Worm (Caenorhabditis elegans) whole organism, L1 larva: Measurements from ENCODE around the gene mup-4.

ENCODE experiments used
- C16A3.4 ChIP-seq: fragments of 150-350 bp; optimal IDR thresholded peaks from 2 replicates; lab custom pipeline; 2014; ENCODE audit warnings: missing biosample characterization, missing genetic modification characterization
- ceh-8 ChIP-seq: fragments of 200-800 bp; sonication (Bioruptor generic); optimal IDR thresholded peaks from 2 replicates; lab custom pipeline; 2018; ENCODE audit warnings: mild to moderate bottlenecking, missing genetic modification characterization, moderate library complexity, missing compliant biosample characterization
- elt-2 ChIP-seq: sonication (generic microtip); optimal IDR thresholded peaks from 2 replicates; lab custom pipeline; 2016; ENCODE audit warnings: missing genetic modification characterization, mild to moderate bottlenecking, inconsistent platforms, missing compliant biosample characterization, missing genetic modification reagents
- hlh-17 ChIP-seq: fragments of 200-800 bp; sonication (Bioruptor generic); optimal IDR thresholded peaks from 2 replicates; lab custom pipeline; 2018; ENCODE audit warnings: missing genetic modification characterization, mild to moderate bottlenecking, missing compliant biosample characterization, moderate library complexity, borderline replicate concordance
- hlh-4 ChIP-seq: sonication (generic microtip); optimal IDR thresholded peaks from 2 replicates; lab custom pipeline; 2016; ENCODE audit warnings: mild to moderate bottlenecking, missing genetic modification characterization, missing compliant biosample characterization
- lin-14 ChIP-seq: fragments of 200-800 bp; sonication (Bioruptor generic); optimal IDR thresholded peaks from 2 replicates; lab custom pipeline; 2018; ENCODE audit warnings: mild to moderate bottlenecking, missing genetic modification characterization, moderate library complexity, missing compliant biosample characterization
- lin-35 ChIP-seq, 2 experiments: fragments of 150-350 bp; optimal IDR thresholded peaks; 2 replicates each; lab custom pipeline; 2014; ENCODE audit warnings: missing biosample characterization in 2 of 2, missing genetic modification characterization in 2 of 2, missing genetic modification reagents in 2 of 2
- lsy-2 ChIP-seq, 2 experiments: fragments of 150-350 bp; optimal IDR thresholded peaks; 2 replicates each; lab custom pipeline; 2014; ENCODE audit warnings: missing biosample characterization in 2 of 2, missing genetic modification characterization in 2 of 2
- nhr-20 ChIP-seq: sonication (generic microtip); optimal IDR thresholded peaks from 2 replicates; lab custom pipeline; 2016; ENCODE audit warnings: mild to moderate bottlenecking, missing genetic modification characterization, missing compliant biosample characterization
- nhr-237 ChIP-seq: fragments of 150-350 bp; optimal IDR thresholded peaks from 2 replicates; lab custom pipeline; 2014; ENCODE audit warnings: missing biosample characterization, missing genetic modification characterization
- nhr-47 ChIP-seq: sonication (generic microtip); optimal IDR thresholded peaks from 2 replicates; lab custom pipeline; 2016; ENCODE audit warnings: mild to moderate bottlenecking, missing genetic modification characterization, moderate library complexity, missing compliant biosample characterization
- nhr-71 ChIP-seq: sonication (generic microtip); optimal IDR thresholded peaks from 2 replicates; lab custom pipeline; 2016; ENCODE audit warnings: mild to moderate bottlenecking, missing genetic modification characterization, moderate library complexity, missing compliant biosample characterization
- nhr-76 ChIP-seq: sonication (generic microtip); optimal IDR thresholded peaks from 2 replicates; lab custom pipeline; 2017; ENCODE audit warnings: missing biosample characterization, missing genetic modification characterization
- rnt-1 ChIP-seq: sonication (generic microtip); optimal IDR thresholded peaks from 2 replicates; lab custom pipeline; 2016; ENCODE audit warnings: mild to moderate bottlenecking, missing genetic modification characterization, moderate library complexity, missing compliant biosample characterization
- skn-1 ChIP-seq: fragments of 150-350 bp; optimal IDR thresholded peaks from 2 replicates; lab custom pipeline; 2014; ENCODE audit warnings: missing biosample characterization, missing genetic modification characterization
- snu-23 ChIP-seq: sonication (generic microtip); optimal IDR thresholded peaks from 2 replicates; lab custom pipeline; 2016; ENCODE audit warnings: missing genetic modification characterization, missing compliant biosample characterization
- sox-4 ChIP-seq: sonication (generic microtip); optimal IDR thresholded peaks from 2 replicates; lab custom pipeline; 2016; ENCODE audit warnings: missing genetic modification characterization, missing compliant biosample characterization
- sup-37 ChIP-seq: fragments of 200-800 bp; sonication (Bioruptor generic); optimal IDR thresholded peaks from 2 replicates; lab custom pipeline; 2018; ENCODE audit warnings: mild to moderate bottlenecking, missing genetic modification characterization, missing compliant biosample characterization
- unc-130 ChIP-seq: fragments of 150-350 bp; optimal IDR thresholded peaks from 2 replicates; lab custom pipeline; 2017; ENCODE audit warnings: missing biosample characterization, missing genetic modification characterization, inconsistent platforms
- unc-62 ChIP-seq: fragments of 150-350 bp; optimal IDR thresholded peaks from 2 replicates; lab custom pipeline; 2014; ENCODE audit warnings: missing biosample characterization, missing genetic modification reagents, missing genetic modification characterization

The mup-4 gene

DNA sequence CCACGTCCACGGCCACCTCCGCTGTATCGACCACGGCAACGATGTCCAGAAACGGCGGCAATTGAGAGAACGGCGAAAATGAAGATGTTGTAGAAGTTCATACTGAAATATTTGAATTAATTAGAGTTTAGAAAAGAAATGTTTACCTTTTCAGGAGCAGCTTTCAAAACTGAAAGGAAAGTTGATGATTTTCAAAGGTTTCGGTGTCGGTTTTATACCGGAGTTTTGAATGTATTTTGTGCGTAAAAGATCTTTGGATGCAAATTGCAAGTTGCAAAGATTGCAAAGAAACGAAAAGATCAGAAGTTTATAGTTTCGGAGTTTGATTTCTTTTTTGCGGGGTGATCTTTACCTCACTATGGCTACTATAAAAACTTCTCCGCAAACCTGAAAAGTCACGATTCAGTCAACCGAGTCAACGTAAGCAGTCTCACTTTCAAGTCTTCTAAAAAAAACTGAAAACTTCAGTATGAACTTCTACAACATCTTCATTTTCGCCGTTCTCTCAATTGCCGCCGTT is 30.0 kb downstream of the mup-4 start, which contains the start of the genes fipr-19 and fipr-18:
Gene fipr-19 (minus strand): TSS at position 101 of the 520 bp plus-strand sequence.
Gene fipr-18 (plus strand): TSS at position 470 of the 520 bp plus-strand sequence.
- TF ChIP-seq sox-4 (tag; lab: Kevin White, UChicago), result no peak
- no peak for TF ChIP-seq nhr-20 (tag; lab: Kevin White, UChicago)
- TF ChIP-seq sup-37, result no peak
- TF ChIP-seq hlh-4 (tag; lab: Kevin White, UChicago), result no peak
- TF ChIP-seq skn-1 (tag; lab: Kevin White, UChicago), result no peak
- no peak for TF ChIP-seq lin-35 (GFP tag; optimal IDR thresholded peaks at IDR 0.05; lab: Kevin White, UChicago)

DNA sequence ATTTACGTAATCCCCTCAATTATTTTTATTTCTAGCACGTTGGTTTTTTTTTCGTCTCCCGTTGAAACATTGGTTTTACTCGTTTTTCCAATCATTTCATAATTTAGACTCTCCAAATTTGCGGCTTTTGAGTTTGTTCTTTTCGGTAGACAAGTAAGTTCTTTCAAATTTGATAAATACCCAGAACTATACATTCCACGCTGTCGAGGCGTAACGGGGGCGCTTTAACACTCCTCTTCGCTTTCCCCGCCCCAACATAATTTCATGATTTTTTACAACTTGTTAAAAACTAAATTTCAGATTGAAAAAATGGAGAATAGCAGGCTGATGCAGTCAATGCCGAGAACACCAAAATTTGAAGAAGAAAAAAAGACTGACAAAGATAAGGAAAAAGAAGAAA is 32.3 kb downstream of the mup-4 start, which contains the start of gene Y69F12A.1:
Gene Y69F12A.1 (plus strand): TSS at position 301 of the 400 bp plus-strand sequence.
- TF ChIP-seq lin-14, result no peak

DNA sequence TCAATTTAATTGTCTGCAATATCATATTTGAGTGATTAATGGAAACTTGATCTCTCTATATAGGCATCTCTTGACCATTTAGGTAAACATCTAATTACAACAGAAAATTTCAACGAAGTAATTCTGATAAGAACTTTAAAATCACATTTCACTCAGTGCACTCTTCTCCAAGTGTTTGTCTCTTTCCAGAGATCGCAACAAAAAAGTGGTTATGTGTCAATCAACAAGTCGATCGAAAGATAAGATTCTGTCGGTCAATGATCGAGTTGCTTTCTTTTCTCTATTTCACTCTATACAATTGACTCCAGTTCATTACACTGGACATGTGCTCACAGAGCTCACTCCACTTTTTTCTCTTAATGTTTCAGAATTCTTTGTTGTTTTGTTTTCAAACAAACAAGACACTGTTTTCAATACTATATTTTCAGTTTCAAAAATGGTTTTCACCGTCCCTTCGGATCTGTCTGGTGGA is 35.2 kb downstream of the mup-4 start, which contains the start of gene alh-12:
Gene alh-12 (plus strand): TSS at position 422 of the 472 bp plus-strand sequence.
- no peak for TF ChIP-seq hlh-17 (GFP tag; lab: Kevin White, UChicago)
- TF ChIP-seq nhr-71, result peak; percentile 27
- TF ChIP-seq nhr-237, result no peak
- peak; percentile 63 for TF ChIP-seq elt-2
- no peak for TF ChIP-seq unc-62 (GFP tag; lab: Kevin White, UChicago)
- peak; percentile 4 for TF ChIP-seq snu-23 (GFP tag; lab: Kevin White, UChicago)
- TF ChIP-seq nhr-76 (tag; lab: Kevin White, UChicago), result no peak
- peak; percentile 21 for TF ChIP-seq rnt-1
- TF ChIP-seq lsy-2 (tag; optimal IDR thresholded peaks at IDR 0.05; lab: Kevin White, UChicago), result peak in 1 of 2 experiments; percentile 21
- TF ChIP-seq ceh-8 (GFP tag; lab: Kevin White, UChicago), result no peak
- TF ChIP-seq unc-130 (tag; lab: Kevin White, UChicago), result no peak
- no peak for TF ChIP-seq C16A3.4 (tag; lab: Kevin White, UChicago)
- peak in 1 of 2 experiments; percentile 19 for TF ChIP-seq lin-35 (GFP tag; optimal IDR thresholded peaks at IDR 0.05; lab: Kevin White, UChicago)
- no peak for TF ChIP-seq nhr-47 (tag; lab: Kevin White, UChicago)
